Worm (Caenorhabditis elegans) whole organism, late embryonic: ENCODE measurements around the gene got-2.2.

Source experiments
- ceh-30 ChIP-seq: fragments of 150-350 bp; optimal IDR thresholded peaks from 2 replicates; lab custom pipeline; 2014; ENCODE audit warnings: missing biosample characterization, missing genetic modification characterization
- fkh-6 ChIP-seq: sonication (generic microtip); optimal IDR thresholded peaks from 2 replicates; lab custom pipeline; 2016; ENCODE audit warnings: missing genetic modification characterization, missing compliant biosample characterization

- TF ChIP-seq ceh-30 (tag; lab: Kevin White, UChicago): no peak
- no peak for TF ChIP-seq fkh-6 (tag; lab: Kevin White, UChicago)
Observed at ce11 chrX:6280998-6281397, 40.2 kb downstream of the got-2.2 start.
